Worm (Caenorhabditis elegans) whole organism, L1 larva: ENCODE results near the gene fbxa-59.
A peak's percentile ranks its signal among the peaks of the same experiment; 100 is the strongest.

Experiments
- F16B12.6 ChIP-seq: fragments of 150-350 bp; optimal IDR thresholded peaks from 2 replicates; lab custom pipeline; 2014; ENCODE audit warnings: missing biosample characterization, missing genetic modification characterization
- Y116A8C.19 ChIP-seq: sonication (generic microtip); optimal IDR thresholded peaks from 2 replicates; lab custom pipeline; 2016; ENCODE audit warnings: missing compliant biosample characterization, missing genetic modification characterization, borderline replicate concordance
- aha-1 ChIP-seq: fragments of 150-350 bp; optimal IDR thresholded peaks from 2 replicates; lab custom pipeline; 2014; ENCODE audit warnings: missing biosample characterization, missing genetic modification characterization
- aly-2 ChIP-seq: fragments of 150-350 bp; optimal IDR thresholded peaks from 2 replicates; lab custom pipeline; 2014; ENCODE audit warnings: missing biosample characterization, missing genetic modification characterization
- blmp-1 ChIP-seq: fragments of 150-350 bp; optimal IDR thresholded peaks from 2 replicates; lab custom pipeline; 2014; ENCODE audit warnings: missing biosample characterization, missing genetic modification characterization
- ceh-8 ChIP-seq: fragments of 200-800 bp; sonication (Bioruptor generic); optimal IDR thresholded peaks from 2 replicates; lab custom pipeline; 2018; ENCODE audit warnings: mild to moderate bottlenecking, missing genetic modification characterization, moderate library complexity, missing compliant biosample characterization
- ceh-82 ChIP-seq, 3 experiments: fragments of 150-350 bp in 1 of 3; sonication (generic microtip) in 2 of 3; optimal IDR thresholded peaks; 2 replicates each; lab custom pipeline; 2014 to 2017; ENCODE audit warnings: missing biosample characterization in 3 of 3, missing genetic modification characterization in 3 of 3
- ceh-90 ChIP-seq: sonication (generic microtip); optimal IDR thresholded peaks from 2 replicates; lab custom pipeline; 2016; ENCODE audit warnings: missing genetic modification characterization, missing compliant biosample characterization
- dpl-1 ChIP-seq, 3 experiments: fragments of 150-350 bp in 2 of 3; sonication (generic microtip) in 1 of 3; optimal IDR thresholded peaks; 2 replicates each; lab custom pipeline; 2014 to 2017; ENCODE audit warnings: missing biosample characterization in 3 of 3, missing genetic modification characterization in 3 of 3, missing genetic modification reagents in 3 of 3
- egl-13 ChIP-seq: sonication (generic microtip); optimal IDR thresholded peaks from 2 replicates; lab custom pipeline; 2016; ENCODE audit warnings: missing genotype, missing genetic modification reagents, missing genetic modification characterization, missing compliant biosample characterization
- elt-2 ChIP-seq: sonication (generic microtip); optimal IDR thresholded peaks from 2 replicates; lab custom pipeline; 2016; ENCODE audit warnings: missing genetic modification characterization, mild to moderate bottlenecking, inconsistent platforms, missing compliant biosample characterization, missing genetic modification reagents
- ets-5 ChIP-seq: fragments of 200-800 bp; sonication (Bioruptor generic); IDR thresholded peaks from 2 replicates; pipeline ENCODE4 v1.3.6; 2022; ENCODE audit warnings: missing genetic modification characterization, missing compliant biosample characterization
- fkh-10 ChIP-seq: sonication (generic microtip); optimal IDR thresholded peaks from 2 replicates; lab custom pipeline; 2017; ENCODE audit warnings: missing biosample characterization, missing genetic modification reagents, missing genetic modification characterization
- grh-1 ChIP-seq: fragments of 200-800 bp; sonication (Bioruptor generic); IDR thresholded peaks from 2 replicates; pipeline ENCODE4 v1.3.6; 2022; ENCODE audit warnings: missing genetic modification reagents, missing genetic modification characterization, missing compliant biosample characterization
- hlh-17 ChIP-seq: fragments of 200-800 bp; sonication (Bioruptor generic); optimal IDR thresholded peaks from 2 replicates; lab custom pipeline; 2018; ENCODE audit warnings: missing genetic modification characterization, mild to moderate bottlenecking, missing compliant biosample characterization, moderate library complexity, borderline replicate concordance
- hlh-4 ChIP-seq: sonication (generic microtip); optimal IDR thresholded peaks from 2 replicates; lab custom pipeline; 2016; ENCODE audit warnings: mild to moderate bottlenecking, missing genetic modification characterization, missing compliant biosample characterization
- irx-1 ChIP-seq: sonication (generic microtip); optimal IDR thresholded peaks from 2 replicates; lab custom pipeline; 2016; ENCODE audit warnings: missing genetic modification characterization, missing compliant biosample characterization
- jun-1 ChIP-seq: fragments of 150-350 bp; optimal IDR thresholded peaks from 2 replicates; lab custom pipeline; 2014; ENCODE audit warnings: missing biosample characterization, missing genetic modification reagents, missing genetic modification characterization
- lin-13 ChIP-seq: fragments of 150-350 bp; optimal IDR thresholded peaks from 2 replicates; lab custom pipeline; 2014; ENCODE audit warnings: missing biosample characterization, missing genetic modification reagents, missing genetic modification characterization
- lin-14 ChIP-seq: fragments of 200-800 bp; sonication (Bioruptor generic); optimal IDR thresholded peaks from 2 replicates; lab custom pipeline; 2018; ENCODE audit warnings: mild to moderate bottlenecking, missing genetic modification characterization, moderate library complexity, missing compliant biosample characterization
- lsy-2 ChIP-seq, 2 experiments: fragments of 150-350 bp; optimal IDR thresholded peaks; 2 replicates each; lab custom pipeline; 2014; ENCODE audit warnings: missing biosample characterization in 2 of 2, missing genetic modification characterization in 2 of 2
- mab-9 ChIP-seq: fragments of 200-800 bp; sonication (Bioruptor generic); IDR thresholded peaks from 2 replicates; pipeline ENCODE4 v1.3.6; 2022; ENCODE audit warnings: missing genetic modification reagents, missing genetic modification characterization, missing compliant biosample characterization
- mdl-1 ChIP-seq, 2 experiments: fragments of 150-350 bp; optimal IDR thresholded peaks; 2 replicates each; lab custom pipeline; 2014 to 2017; ENCODE audit warnings: missing biosample characterization in 2 of 2, missing genetic modification characterization in 2 of 2, inconsistent platforms in 1 of 2
- mep-1 ChIP-seq: fragments of 150-350 bp; optimal IDR thresholded peaks from 2 replicates; lab custom pipeline; 2014; ENCODE audit warnings: missing biosample characterization, missing genetic modification characterization
- nhr-11 ChIP-seq: fragments of 150-350 bp; optimal IDR thresholded peaks from 2 replicates; lab custom pipeline; 2014; ENCODE audit warnings: missing biosample characterization, missing genetic modification characterization
- nhr-20 ChIP-seq: sonication (generic microtip); optimal IDR thresholded peaks from 2 replicates; lab custom pipeline; 2016; ENCODE audit warnings: mild to moderate bottlenecking, missing genetic modification characterization, missing compliant biosample characterization
- nhr-47 ChIP-seq: sonication (generic microtip); optimal IDR thresholded peaks from 2 replicates; lab custom pipeline; 2016; ENCODE audit warnings: mild to moderate bottlenecking, missing genetic modification characterization, moderate library complexity, missing compliant biosample characterization
- nhr-84 ChIP-seq: sonication (generic microtip); optimal IDR thresholded peaks from 2 replicates; lab custom pipeline; 2017; ENCODE audit warnings: missing biosample characterization, missing genetic modification characterization
- pag-3 ChIP-seq: sonication (generic microtip); optimal IDR thresholded peaks from 2 replicates; lab custom pipeline; 2017; ENCODE audit warnings: missing genetic modification characterization, mild to moderate bottlenecking, missing compliant biosample characterization, antibody characterized with exemption, borderline replicate concordance; ENCODE audit not compliant: insufficient read depth
- pqm-1 ChIP-seq: sonication (generic microtip); optimal IDR thresholded peaks from 3 replicates; lab custom pipeline; 2017; ENCODE audit warnings: missing biosample characterization, missing genetic modification characterization
- rnt-1 ChIP-seq: sonication (generic microtip); optimal IDR thresholded peaks from 2 replicates; lab custom pipeline; 2016; ENCODE audit warnings: mild to moderate bottlenecking, missing genetic modification characterization, moderate library complexity, missing compliant biosample characterization
- skn-1 ChIP-seq: fragments of 150-350 bp; optimal IDR thresholded peaks from 2 replicates; lab custom pipeline; 2014; ENCODE audit warnings: missing biosample characterization, missing genetic modification characterization
- snu-23 ChIP-seq: sonication (generic microtip); optimal IDR thresholded peaks from 2 replicates; lab custom pipeline; 2016; ENCODE audit warnings: missing genetic modification characterization, missing compliant biosample characterization
- sptf-1 ChIP-seq: fragments of 150-350 bp; optimal IDR thresholded peaks from 2 replicates; lab custom pipeline; 2014; ENCODE audit warnings: missing biosample characterization, missing genetic modification characterization
- sup-37 ChIP-seq: fragments of 200-800 bp; sonication (Bioruptor generic); optimal IDR thresholded peaks from 2 replicates; lab custom pipeline; 2018; ENCODE audit warnings: mild to moderate bottlenecking, missing genetic modification characterization, missing compliant biosample characterization
- unc-130 ChIP-seq: fragments of 150-350 bp; optimal IDR thresholded peaks from 2 replicates; lab custom pipeline; 2017; ENCODE audit warnings: missing biosample characterization, missing genetic modification characterization, inconsistent platforms
- unc-62 ChIP-seq: fragments of 150-350 bp; optimal IDR thresholded peaks from 2 replicates; lab custom pipeline; 2014; ENCODE audit warnings: missing biosample characterization, missing genetic modification reagents, missing genetic modification characterization
- unc-86 ChIP-seq: sonication (generic microtip); optimal IDR thresholded peaks from 2 replicates; lab custom pipeline; 2016; ENCODE audit warnings: missing genetic modification characterization, missing compliant biosample characterization
- zip-4 ChIP-seq: fragments of 200-800 bp; sonication (Bioruptor generic); optimal IDR thresholded peaks from 2 replicates; lab custom pipeline; 2018; ENCODE audit warnings: mild to moderate bottlenecking, missing genetic modification characterization, moderate library complexity, missing compliant biosample characterization
- ztf-11 ChIP-seq, 2 experiments: sonication (generic microtip); optimal IDR thresholded peaks; 2 replicates each; lab custom pipeline; 2016 to 2017; ENCODE audit warnings: missing genetic modification characterization in 2 of 2, missing biosample characterization in 1 of 2, missing compliant biosample characterization in 1 of 2

The fbxa-59 gene

DNA sequence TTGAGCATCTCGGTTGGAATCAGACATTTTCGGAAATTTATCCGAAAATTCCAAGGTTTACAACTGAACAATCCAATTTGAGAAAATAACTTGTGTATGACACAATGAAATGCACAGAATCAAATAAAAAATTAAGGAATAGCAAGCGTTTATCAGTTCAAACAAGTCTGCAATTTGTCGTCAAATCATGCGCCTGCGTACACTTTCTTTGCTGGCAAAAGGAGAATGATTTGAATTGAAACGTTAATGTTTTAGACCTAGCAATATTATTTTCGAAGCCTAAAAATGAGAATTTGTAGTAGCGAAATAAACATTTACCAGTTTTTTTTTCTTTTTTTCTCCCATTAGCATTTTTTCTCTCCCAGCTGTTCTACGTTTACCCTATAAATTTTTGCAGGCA lies 7.2 kb upstream of the fbxa-59 start, which contains the start of the genes fbxa-67 and fbxa-11 (continued):
- no peak for TF ChIP-seq sptf-1 (tag; lab: Kevin White, UChicago)
- peak; percentile 3 for TF ChIP-seq nhr-47 (tag; lab: Kevin White, UChicago)
- TF ChIP-seq skn-1 (tag; lab: Kevin White, UChicago), result peak; percentile 11
- no peak for TF ChIP-seq aly-2 (tag; lab: Kevin White, UChicago)
- TF ChIP-seq unc-130 (tag; lab: Kevin White, UChicago), result no peak
- TF ChIP-seq F16B12.6 (tag; lab: Kevin White, UChicago), result peak; percentile 93
- no peak for TF ChIP-seq ceh-90 (tag; lab: Kevin White, UChicago)
- no peak for TF ChIP-seq ets-5
- TF ChIP-seq rnt-1, result no peak
- TF ChIP-seq irx-1 (tag; lab: Kevin White, UChicago), result no peak
- no peak for TF ChIP-seq mdl-1 (tag; optimal IDR thresholded peaks at IDR 0.05; lab: Kevin White, UChicago)
- TF ChIP-seq nhr-20, result no peak
- TF ChIP-seq mep-1, result peak; percentile 53
- TF ChIP-seq blmp-1, result no peak
- no peak for TF ChIP-seq Y116A8C.19 (tag; lab: Kevin White, UChicago)
- TF ChIP-seq pag-3, result no peak
- TF ChIP-seq snu-23, result peak; percentile 46
- TF ChIP-seq grh-1 (GFP tag; lab: Robert Waterston, UW), result no peak
- TF ChIP-seq dpl-1 (GFP tag; optimal IDR thresholded peaks at IDR 0.05; lab: Kevin White, UChicago), result peak; percentile 18 to 57 (median 29)
- TF ChIP-seq ceh-82 (tag; optimal IDR thresholded peaks at IDR 0.05; lab: Kevin White, UChicago), result peak in 1 of 3 experiments; percentile 12
- peak; percentile 35 to 52 for TF ChIP-seq lsy-2 (tag; optimal IDR thresholded peaks at IDR 0.05; lab: Kevin White, UChicago)
- TF ChIP-seq nhr-84, result no peak
- no peak for TF ChIP-seq nhr-11 (tag; lab: Kevin White, UChicago)
- TF ChIP-seq ztf-11 (tag; optimal IDR thresholded peaks at IDR 0.05; lab: Kevin White, UChicago), result no peak
- TF ChIP-seq aha-1, result no peak
- no peak for TF ChIP-seq unc-86
- TF ChIP-seq lin-13 (GFP tag; lab: Kevin White, UChicago), result peak; percentile 5
- no peak for TF ChIP-seq fkh-10
- TF ChIP-seq lin-14, result no peak
- TF ChIP-seq hlh-17 (GFP tag; lab: Kevin White, UChicago), result no peak

DNA sequence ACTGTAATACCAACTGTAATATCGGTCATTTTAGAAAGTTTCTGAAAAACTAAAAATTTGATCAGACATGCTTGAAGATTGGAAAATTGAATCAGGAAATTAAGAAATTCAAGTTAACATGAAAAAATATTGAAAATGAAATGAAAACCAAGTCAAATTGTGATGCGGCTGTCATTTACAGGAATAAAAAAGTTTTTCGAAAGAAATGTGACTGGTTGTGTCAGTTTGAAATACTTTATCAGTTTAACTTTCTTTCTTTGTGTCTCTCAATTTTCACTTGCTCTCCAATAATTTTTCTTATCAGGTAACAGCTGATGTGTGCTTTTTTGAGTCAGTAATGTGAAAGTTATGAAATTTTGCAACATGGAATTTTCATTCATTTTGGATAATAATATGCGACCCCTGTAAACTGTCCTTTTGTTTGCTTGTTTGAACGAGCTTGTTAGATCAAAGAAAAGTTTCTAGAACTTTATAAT lies 3.0 kb upstream of the fbxa-59 start, which contains the start of gene fbxa-60:
fbxa-60 (minus strand) TSS at position 51 of the 476 bp plus-strand sequence.
- TF ChIP-seq jun-1, result no peak
- no peak for TF ChIP-seq pqm-1 (tag; lab: Kevin White, UChicago)
- TF ChIP-seq egl-13 (tag; lab: Kevin White, UChicago), result no peak
- no peak for TF ChIP-seq blmp-1
- TF ChIP-seq elt-2 (tag; lab: Kevin White, UChicago), result peak; percentile 68
- no peak for TF ChIP-seq dpl-1 (GFP tag; optimal IDR thresholded peaks at IDR 0.05; lab: Kevin White, UChicago)
- TF ChIP-seq sptf-1 (tag; lab: Kevin White, UChicago), result no peak
- TF ChIP-seq sup-37 (GFP tag; lab: Kevin White, UChicago), result no peak

- peak; percentile 39 for TF ChIP-seq elt-2 (tag; lab: Kevin White, UChicago)
Observed at ce11 chrIII:944346-944745, 1.1 kb upstream of the fbxa-59 start.

ce11 chrIII:941958-942357 lies 1.3 kb downstream of the fbxa-59 start:
- no peak for TF ChIP-seq mep-1
- no peak for TF ChIP-seq lin-13 (GFP tag; lab: Kevin White, UChicago)
- TF ChIP-seq hlh-4, result no peak
- TF ChIP-seq hlh-17 (GFP tag; lab: Kevin White, UChicago), result no peak
- TF ChIP-seq Y116A8C.19 (tag; lab: Kevin White, UChicago), result no peak
- no peak for TF ChIP-seq zip-4 (GFP tag; lab: Kevin White, UChicago)
- no peak for TF ChIP-seq unc-130 (tag; lab: Kevin White, UChicago)
- TF ChIP-seq mab-9, result no peak
- no peak for TF ChIP-seq ceh-8 (GFP tag; lab: Kevin White, UChicago)
- no peak for TF ChIP-seq unc-62 (GFP tag; lab: Kevin White, UChicago)
